Worm (Caenorhabditis elegans) whole organism, young adult: ENCODE measurements around the gene daz-1.

ENCODE experiments used
- ama-1 ChIP-seq, 3 experiments: fragments of 150-350 bp in 1 of 3; sonication (generic microtip) in 2 of 3; optimal IDR thresholded peaks; 2 replicates each; lab custom pipeline; 2014 to 2018; ENCODE audit warnings: missing biosample characterization in 2 of 3, missing genetic modification characterization in 2 of 3, missing genetic modification reagents in 2 of 3
- nhr-120 ChIP-seq: fragments of 200-800 bp; sonication (Bioruptor generic); IDR thresholded peaks from 2 replicates; pipeline ENCODE4 v1.3.6; 2022; ENCODE audit warnings: missing genetic modification characterization, missing compliant biosample characterization

ce11 chrII:5418317-5418716, 37.8 kb upstream of the daz-1 start:
- TF ChIP-seq nhr-120 (GFP tag; lab: Robert Waterston, UW) (no peak), ama-1 (optimal IDR thresholded peaks at IDR 0.05; lab: Kevin White, UChicago) (no peak), ama-1 (GFP tag; optimal IDR thresholded peaks at IDR 0.05; lab: Kevin White, UChicago) (no peak)
